Fruit fly (Drosophila melanogaster) ovary, adult (tissue): ENCODE measurements around the gene CG11262.

Experiments used
- CG17801 ChIP-seq: fragments of 200-800 bp; optimal IDR thresholded peaks from 2 replicates; lab custom pipeline; 2019; ENCODE audit warnings: missing biosample characterization, mild to moderate bottlenecking, missing genetic modification characterization, moderate library complexity; ENCODE audit not compliant: partially characterized antibody

The CG11262 gene

DNA sequence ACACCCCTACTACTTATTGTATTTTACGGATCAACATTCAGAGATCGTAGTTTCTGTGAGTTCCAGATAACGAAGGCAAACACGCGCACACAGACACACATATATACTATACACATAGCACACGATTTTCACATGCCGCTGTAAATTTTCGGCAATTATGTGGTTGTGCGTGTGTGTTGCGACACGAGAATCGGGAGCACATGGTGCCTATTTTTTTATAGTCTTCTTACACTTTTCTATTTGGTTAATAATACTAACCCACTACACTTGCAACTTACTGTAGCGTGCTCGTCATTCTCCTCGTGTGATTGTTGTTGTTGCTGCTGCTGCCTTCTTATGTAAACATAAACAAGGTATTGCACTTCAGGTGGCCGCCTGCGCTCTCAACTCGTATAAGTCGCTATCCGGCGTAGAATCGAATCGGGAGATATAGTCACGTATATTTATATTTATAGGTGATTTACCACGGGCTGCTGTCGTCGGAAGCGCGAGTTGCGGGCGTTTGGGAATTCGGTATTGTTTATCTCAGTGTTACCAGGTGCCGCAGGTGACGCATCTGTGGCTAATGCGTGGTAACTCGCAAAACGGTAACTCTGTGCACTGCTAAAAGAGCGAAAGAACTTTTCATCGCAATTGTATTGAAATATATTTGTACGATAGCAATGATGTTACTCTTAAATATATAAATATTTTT is 27.4 kb downstream of the CG11262 start, which contains the start of gene Adk2:
Adk2 (minus strand) TSS at position 529 of the 694 bp plus-strand sequence.
- no peak for TF ChIP-seq CG17801

DNA sequence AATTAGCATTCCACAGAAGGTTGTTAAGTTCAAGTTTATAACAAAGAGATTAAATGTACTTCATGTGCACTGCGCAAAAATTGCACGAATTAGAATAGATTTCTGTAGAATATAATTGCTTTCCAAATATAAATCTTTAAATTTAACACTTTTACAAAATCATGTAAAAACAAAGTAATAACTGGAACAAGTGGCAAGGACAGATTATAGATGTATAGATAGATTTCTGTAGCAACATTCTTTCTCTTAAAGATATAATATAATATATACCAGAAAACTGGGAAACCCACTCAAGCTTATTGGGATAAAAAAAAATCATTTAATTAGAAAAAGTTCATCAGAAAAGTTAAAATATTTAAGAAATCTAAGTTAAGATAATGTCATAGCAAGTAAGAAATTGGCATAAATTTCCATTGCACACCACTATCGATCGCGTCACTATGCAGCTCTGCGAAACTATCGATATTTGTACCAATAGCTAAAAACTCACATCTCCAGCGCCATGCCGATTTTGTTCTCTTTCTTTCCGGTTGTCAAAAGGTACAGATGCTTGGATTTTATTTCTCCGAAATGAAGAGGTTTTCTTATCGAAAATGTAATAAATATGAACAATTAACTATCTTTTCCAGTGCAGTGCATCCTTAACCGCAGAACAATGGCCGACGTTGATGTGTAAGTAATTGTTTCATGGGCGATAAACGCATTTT is 28.1 kb downstream of the CG11262 start, which contains the start of gene RpS12:
RpS12 (plus strand) TSS at position 499 of the 707 bp plus-strand sequence.
- TF ChIP-seq CG17801 = peak; percentile 73

dm6 chr3L:13026337-13026736 is 31.4 kb downstream of the CG11262 start, which contains the start of gene Zmynd10:
Zmynd10 (minus strand) TSS chr3L:13026437.
- no peak for TF ChIP-seq CG17801

dm6 chr3L:13026872-13027271 is 31.9 kb downstream of the CG11262 start:
- no peak for TF ChIP-seq CG17801

DNA sequence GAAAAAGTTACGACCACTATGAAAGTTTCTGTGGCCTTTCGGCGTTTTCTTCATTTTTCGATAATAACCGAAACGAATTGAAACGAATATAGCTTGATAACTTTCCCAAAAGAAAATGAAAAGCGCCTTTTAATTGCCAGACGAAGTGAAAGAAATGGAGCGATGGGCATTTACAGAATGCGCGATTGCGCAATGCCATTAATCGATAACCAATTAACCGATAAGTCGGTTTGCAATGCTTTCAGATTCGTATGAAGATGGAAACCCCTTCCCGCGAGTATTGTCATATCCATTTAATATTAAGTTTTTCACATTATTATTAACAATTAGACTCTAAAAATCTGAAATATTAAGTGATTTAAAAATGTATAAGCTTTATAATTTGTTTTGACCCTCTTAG is 32.4 kb downstream of the CG11262 start:
- TF ChIP-seq CG17801 = no peak

DNA sequence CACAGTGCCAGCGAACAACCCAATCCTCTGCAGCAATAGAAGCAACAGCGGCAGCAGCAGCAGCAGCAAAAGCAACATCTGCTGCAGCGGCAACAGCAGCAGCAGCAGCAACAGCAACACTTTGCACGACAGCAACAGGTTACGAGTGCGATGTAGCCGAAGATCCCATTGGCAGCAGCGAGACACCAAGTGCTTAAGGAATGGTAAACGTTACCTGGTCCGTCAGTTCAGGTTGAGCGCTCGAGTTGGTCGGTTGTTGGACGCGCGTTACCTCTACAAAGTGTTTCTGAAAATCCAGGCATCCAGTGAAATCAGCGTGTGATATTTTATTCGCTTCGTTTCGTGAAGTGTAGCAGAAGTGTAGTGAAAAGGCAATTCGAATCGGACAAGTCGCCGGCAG is 33.8 kb downstream of the CG11262 start, which contains the start of gene CG17672:
CG17672 (plus strand) TSS at position 223 of the 400 bp plus-strand sequence.
- TF ChIP-seq CG17801 = no peak

DNA sequence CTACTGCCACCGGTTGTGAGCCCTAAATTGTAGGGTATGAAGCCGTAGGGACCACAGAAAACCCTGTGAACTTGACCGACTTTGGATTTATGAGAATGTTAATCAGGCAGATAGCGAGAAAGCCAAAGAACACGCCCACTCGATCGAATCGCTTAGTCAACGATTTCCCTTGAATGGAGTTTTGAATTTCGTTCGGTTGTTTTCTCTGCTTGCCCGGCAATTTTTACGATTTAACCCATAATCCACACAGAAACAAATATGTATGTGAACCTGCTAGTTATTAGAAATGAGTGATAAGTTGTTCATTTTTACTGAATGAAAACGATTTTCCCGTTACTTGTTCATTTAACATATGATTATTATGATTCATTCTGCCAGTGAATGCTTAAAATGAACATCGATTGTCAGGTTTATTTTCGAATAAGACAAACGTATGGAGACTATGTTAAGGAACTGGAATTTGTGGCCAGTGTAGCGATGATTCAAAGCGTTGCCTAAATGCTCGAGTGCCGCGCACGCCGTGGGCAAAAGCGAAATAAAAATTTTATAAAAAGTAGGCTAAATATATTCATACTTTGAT is 35.2 kb downstream of the CG11262 start:
- peak; percentile 25 for TF ChIP-seq CG17801

dm6 chr3L:13031326-13031725 is 36.4 kb downstream of the CG11262 start:
- TF ChIP-seq CG17801 = no peak

DNA sequence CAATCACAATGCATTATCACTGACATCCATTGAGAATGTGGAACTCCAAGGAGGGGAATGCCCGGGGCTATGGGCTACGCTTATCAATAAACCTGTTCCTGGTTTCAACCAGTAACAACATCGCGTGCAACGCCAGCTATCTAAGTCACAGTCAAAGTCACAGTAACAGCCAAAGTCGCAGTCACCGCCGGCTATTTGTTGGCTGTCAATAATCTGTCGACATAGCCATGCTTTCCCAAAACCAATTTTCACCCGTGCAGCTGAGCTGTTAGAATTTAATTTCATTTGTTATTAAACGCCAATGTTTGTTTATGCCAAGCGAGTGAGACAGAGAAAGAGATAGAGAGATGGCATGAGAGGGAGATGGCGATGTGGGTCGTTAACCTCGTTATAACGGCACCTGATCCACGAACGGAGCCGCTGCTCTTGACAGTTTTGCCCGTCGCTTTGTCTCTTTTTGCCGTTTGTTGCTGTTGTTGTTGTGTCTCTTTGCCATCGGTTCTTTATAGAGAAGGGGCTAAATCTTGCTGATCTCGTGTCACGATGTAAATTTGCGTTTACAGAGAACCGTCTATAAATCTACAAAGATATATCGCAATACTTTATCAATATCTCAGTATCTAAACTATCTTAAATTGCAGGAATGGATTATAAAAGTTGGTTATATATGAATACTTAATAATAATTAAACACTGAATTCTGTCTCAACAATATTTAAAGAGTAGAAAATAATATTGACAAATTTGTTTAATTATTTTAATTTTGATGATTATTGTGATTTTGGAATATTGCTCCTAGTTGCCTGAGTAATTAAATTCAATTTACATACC is 37.4 kb downstream of the CG11262 start:
- no peak for TF ChIP-seq CG17801

DNA sequence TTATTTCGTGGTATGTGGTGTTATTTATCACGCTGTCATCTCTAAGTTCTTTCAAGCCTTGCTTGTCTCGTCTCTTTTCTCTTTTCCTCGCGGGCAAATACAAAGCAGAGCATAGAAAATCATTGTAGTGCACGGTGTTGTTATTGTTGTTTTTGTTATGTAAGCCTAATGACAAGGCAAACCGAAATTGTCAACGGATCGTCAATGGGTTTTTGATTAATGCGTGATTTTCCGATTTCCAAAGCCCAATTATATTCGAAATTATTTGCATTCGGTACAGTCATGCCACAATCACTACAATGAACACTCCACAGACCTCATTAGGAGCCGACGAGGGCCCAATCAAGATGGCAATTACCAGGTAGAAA is 38.0 kb downstream of the CG11262 start:
- no peak for TF ChIP-seq CG17801

dm6 chr3L:13033361-13033760 is 38.4 kb downstream of the CG11262 start:
- no peak for TF ChIP-seq CG17801

dm6 chr3L:13036706-13037457 is 41.9 kb downstream of the CG11262 start, which contains the start of gene Srrm1:
Srrm1 (plus strand) TSS chr3L:13036821.
- TF ChIP-seq CG17801 = no peak

dm6 chr3L:13040849-13041248 is 45.9 kb downstream of the CG11262 start:
- TF ChIP-seq CG17801 = no peak

DNA sequence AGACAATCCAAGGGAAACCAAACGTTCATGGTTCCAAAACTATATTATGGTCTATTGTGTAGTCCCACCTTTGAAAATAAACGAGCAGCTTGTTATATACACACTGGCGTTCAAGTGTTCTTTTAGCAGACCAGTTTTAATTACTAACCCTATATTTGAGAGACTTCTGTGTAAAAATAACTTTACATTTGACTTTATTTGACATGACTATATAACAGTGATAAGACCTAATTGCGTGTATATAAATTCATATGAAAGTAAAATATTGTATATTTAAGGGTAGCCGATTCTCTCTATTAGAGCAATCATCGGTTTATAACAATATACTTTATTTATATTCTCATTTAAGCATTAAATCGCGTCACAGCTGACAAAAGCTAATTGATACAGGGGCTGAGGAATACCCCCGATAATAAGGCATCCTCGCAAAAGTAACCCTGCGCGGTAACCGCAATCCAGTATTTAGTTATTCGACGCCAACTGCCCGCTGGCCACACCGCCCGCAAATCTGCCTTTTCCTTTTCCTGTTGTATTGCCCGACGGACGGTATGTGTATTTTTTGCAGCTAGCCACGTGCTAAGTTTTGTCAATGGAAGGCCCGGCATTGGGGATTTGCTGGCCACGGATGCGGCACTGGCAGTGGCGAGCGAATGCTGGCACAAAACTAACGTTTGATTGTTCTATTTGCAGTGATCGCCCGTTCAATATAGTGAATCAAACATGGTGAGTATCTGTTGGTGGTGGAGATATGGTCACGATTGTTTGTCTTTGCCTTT is 46.5 kb downstream of the CG11262 start, which contains the start of gene RpS4:
RpS4 (plus strand) TSS at position 465 of the 776 bp plus-strand sequence.
- peak; percentile 86 for TF ChIP-seq CG17801

DNA sequence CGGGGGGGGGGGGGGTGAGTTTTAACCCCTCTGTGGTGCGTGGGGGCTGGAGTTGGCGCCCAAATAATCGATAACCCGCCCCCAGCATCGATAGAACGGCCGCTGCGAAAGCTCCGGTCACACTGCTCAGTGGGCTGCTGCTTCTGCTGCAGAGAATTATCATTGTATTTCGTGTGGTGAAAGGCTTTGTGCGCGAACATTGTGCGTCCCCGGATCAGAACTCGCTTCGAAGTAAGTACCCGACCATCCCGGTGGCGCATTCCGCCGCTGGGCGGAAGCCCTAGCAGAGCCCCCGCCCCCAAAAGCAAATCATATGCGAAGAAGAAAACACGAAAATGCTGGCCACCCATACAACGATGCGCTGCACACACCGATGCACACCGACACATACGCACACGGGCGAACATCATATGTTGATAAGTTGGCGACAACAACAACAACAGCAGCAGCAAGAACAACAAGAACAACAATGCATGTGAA is 49.4 kb downstream of the CG11262 start, which contains the start of gene Syx13:
Syx13 (plus strand) TSS at position 100 of the 480 bp plus-strand sequence.
- no peak for TF ChIP-seq CG17801
